Worm (Caenorhabditis elegans) whole organism, L4/young adult: ENCODE measurements around the gene F58E6.5.

Experiments
- W03F9.2 ChIP-seq: fragments of 150-350 bp; optimal IDR thresholded peaks from 2 replicates; lab custom pipeline; 2014; ENCODE audit warnings: missing biosample characterization, missing genetic modification characterization
- him-1 ChIP-seq: sonication (generic microtip); optimal IDR thresholded peaks from 2 replicates; lab custom pipeline; 2016; ENCODE audit warnings: missing genotype, missing genetic modification reagents, missing genetic modification characterization, missing compliant biosample characterization

- TF ChIP-seq W03F9.2 (tag; lab: Kevin White, UChicago) = no peak
- TF ChIP-seq him-1 (tag; lab: Kevin White, UChicago) = no peak
Observed at ce11 chrV:9740858-9741257, 13.5 kb downstream of the F58E6.5 start, which contains the start of gene sta-2.
